Fruit fly (Drosophila melanogaster) whole organism, embryonic: ENCODE measurements around the gene CG11842.

ENCODE experiments used
- Atf-2 ChIP-seq: fragments of 200-800 bp; sonication (Bioruptor generic); optimal IDR thresholded peaks from 2 replicates; lab custom pipeline; 2016; ENCODE audit warnings: missing biosample characterization, missing genetic modification characterization
- BtbVII ChIP-seq: fragments of 200-800 bp; sonication (Bioruptor generic); optimal IDR thresholded peaks from 3 replicates; lab custom pipeline; 2017; ENCODE audit warnings: missing biosample characterization, mild to moderate bottlenecking, missing genetic modification characterization
- CG11093 ChIP-seq: fragments of 200-800 bp; sonication (Bioruptor generic); IDR thresholded peaks from 3 replicates; pipeline ENCODE4 v1.3.6; 2022; ENCODE audit warnings: missing biosample characterization, missing genetic modification characterization
- CG11560 ChIP-seq: fragments of 200-800 bp; sonication (Bioruptor generic); IDR thresholded peaks from 3 replicates; pipeline ENCODE4 v1.3.6; 2022; ENCODE audit warnings: missing biosample characterization, missing genetic modification characterization
- CG12219 ChIP-seq: fragments of 200-800 bp; sonication (Bioruptor generic); optimal IDR thresholded peaks from 3 replicates; lab custom pipeline; 2018; ENCODE audit warnings: missing biosample characterization, mild to moderate bottlenecking, missing genetic modification characterization
- CG12769 ChIP-seq: fragments of 200-800 bp; sonication (Bioruptor generic); optimal IDR thresholded peaks from 2 replicates; lab custom pipeline; 2019; ENCODE audit warnings: missing biosample characterization, mild to moderate bottlenecking, missing genetic modification characterization, moderate library complexity
- CG14014 ChIP-seq: fragments of 200-800 bp; sonication (Bioruptor generic); IDR thresholded peaks from 2 replicates; pipeline ENCODE4 v1.3.6; 2022; ENCODE audit warnings: missing biosample characterization, missing genetic modification characterization
- CG16863 ChIP-seq: fragments of 200-800 bp; sonication (Bioruptor generic); optimal IDR thresholded peaks from 3 replicates; lab custom pipeline; 2016; ENCODE audit warnings: missing biosample characterization, missing genetic modification characterization
- CG17186 ChIP-seq: fragments of 200-800 bp; sonication (Bioruptor generic); optimal IDR thresholded peaks from 3 replicates; lab custom pipeline; 2017; ENCODE audit warnings: missing biosample characterization, missing genetic modification reagents, missing genetic modification characterization
- CG17361 ChIP-seq: fragments of 200-800 bp; sonication (Bioruptor generic); IDR thresholded peaks from 3 replicates; pipeline ENCODE4 v1.3.6; 2022; ENCODE audit warnings: missing biosample characterization, missing genetic modification characterization
- CG18764 ChIP-seq: fragments of 200-800 bp; sonication (Bioruptor generic); optimal IDR thresholded peaks from 3 replicates; lab custom pipeline; 2016; ENCODE audit warnings: missing biosample characterization, missing genetic modification characterization
- CG2129 ChIP-seq: fragments of 200-800 bp; sonication (Bioruptor generic); IDR thresholded peaks from 2 replicates; pipeline ENCODE4 v1.3.6; 2022; ENCODE audit warnings: missing biosample characterization, missing genetic modification characterization; ENCODE audit not compliant: partially characterized antibody
- CG3065 ChIP-seq: fragments of 200-800 bp; sonication (Bioruptor generic); optimal IDR thresholded peaks from 2 replicates; lab custom pipeline; 2016; ENCODE audit warnings: missing biosample characterization, missing genetic modification characterization
- CG3163 ChIP-seq: fragments of 200-800 bp; sonication (Bioruptor generic); optimal IDR thresholded peaks from 3 replicates; lab custom pipeline; 2016; ENCODE audit warnings: missing biosample characterization, missing genetic modification characterization
- CG33213 ChIP-seq: fragments of 200-800 bp; sonication (Bioruptor generic); optimal IDR thresholded peaks from 3 replicates; lab custom pipeline; 2016; ENCODE audit warnings: missing biosample characterization, missing genetic modification characterization
- CG4282 ChIP-seq: fragments of 200-800 bp; sonication (Bioruptor generic); optimal IDR thresholded peaks from 2 replicates; lab custom pipeline; 2016; ENCODE audit warnings: missing biosample characterization, missing genetic modification characterization
- CG4707 ChIP-seq: fragments of 200-800 bp; sonication (Bioruptor generic); optimal IDR thresholded peaks from 2 replicates; lab custom pipeline; 2018; ENCODE audit warnings: missing biosample characterization, mild to moderate bottlenecking, missing genetic modification characterization, moderate library complexity
- CG5180 ChIP-seq: fragments of 200-800 bp; sonication (Bioruptor generic); optimal IDR thresholded peaks from 3 replicates; lab custom pipeline; 2017; ENCODE audit warnings: missing biosample characterization, missing genetic modification characterization, mild to moderate bottlenecking, moderate library complexity, missing genetic modification reagents
- CG6254 ChIP-seq: fragments of 200-800 bp; sonication (Bioruptor generic); optimal IDR thresholded peaks from 3 replicates; lab custom pipeline; 2017; ENCODE audit warnings: mild to moderate bottlenecking, missing biosample characterization, missing genetic modification reagents, missing genetic modification characterization
- CG6654 ChIP-seq: fragments of 200-800 bp; sonication (Bioruptor generic); optimal IDR thresholded peaks from 2 replicates; lab custom pipeline; 2017; ENCODE audit warnings: missing biosample characterization, mild to moderate bottlenecking, missing genetic modification characterization
- CG9797 ChIP-seq: fragments of 200-800 bp; sonication (Bioruptor generic); optimal IDR thresholded peaks from 3 replicates; lab custom pipeline; 2018; ENCODE audit warnings: missing biosample characterization, mild to moderate bottlenecking, missing genetic modification characterization
- CHES-1-like ChIP-seq: fragments of 200-800 bp; sonication (Bioruptor generic); optimal IDR thresholded peaks from 2 replicates; lab custom pipeline; 2016; ENCODE audit warnings: missing biosample characterization, missing genetic modification characterization
- Camta ChIP-seq: fragments of 200-800 bp; sonication (Bioruptor generic); optimal IDR thresholded peaks from 2 replicates; lab custom pipeline; 2016; ENCODE audit warnings: missing biosample characterization, missing genetic modification characterization
- CrebB ChIP-seq: fragments of 200-800 bp; sonication (Bioruptor generic); optimal IDR thresholded peaks from 3 replicates; lab custom pipeline; 2018; ENCODE audit warnings: missing biosample characterization, mild to moderate bottlenecking, missing genetic modification characterization
- Dek ChIP-seq: fragments of 200-800 bp; sonication (Bioruptor generic); optimal IDR thresholded peaks from 3 replicates; lab custom pipeline; 2019; ENCODE audit warnings: missing biosample characterization, mild to moderate bottlenecking, missing genetic modification characterization, moderate library complexity
- Dip3 ChIP-seq: fragments of 200-800 bp; sonication (Bioruptor generic); optimal IDR thresholded peaks from 3 replicates; lab custom pipeline; 2016; ENCODE audit warnings: missing biosample characterization, missing genetic modification characterization
- E2f1 ChIP-seq: fragments of 200-800 bp; sonication (Bioruptor generic); IDR thresholded peaks from 2 replicates; pipeline ENCODE4 v1.3.6; 2022; ENCODE audit warnings: missing biosample characterization, missing genetic modification characterization
- Mes4 ChIP-seq: fragments of 200-800 bp; sonication (Bioruptor generic); optimal IDR thresholded peaks from 2 replicates; lab custom pipeline; 2016; ENCODE audit warnings: missing biosample characterization, missing genetic modification characterization
- Myb ChIP-seq: fragments of 200-800 bp; sonication (Bioruptor generic); optimal IDR thresholded peaks from 2 replicates; lab custom pipeline; 2016; ENCODE audit warnings: missing biosample characterization, missing genetic modification characterization
- NC2β ChIP-seq: fragments of 200-800 bp; sonication (Bioruptor generic); optimal IDR thresholded peaks from 2 replicates; lab custom pipeline; 2016; ENCODE audit warnings: missing biosample characterization, missing genetic modification characterization
- Poxn ChIP-seq: fragments of 200-800 bp; sonication (Bioruptor generic); IDR thresholded peaks from 2 replicates; pipeline ENCODE4 v1.3.6; 2022; ENCODE audit warnings: missing biosample characterization, missing genetic modification characterization
- Six4 ChIP-seq: fragments of 200-800 bp; sonication (Bioruptor generic); optimal IDR thresholded peaks from 2 replicates; lab custom pipeline; 2016; ENCODE audit warnings: missing biosample characterization, missing genetic modification characterization
- Trl ChIP-seq, 3 experiments: fragments of >200 bp in 2 of 3; fragments of 200-800 bp in 1 of 3; sonication (Bioruptor generic) in 1 of 3; optimal IDR thresholded peaks; 2 replicates in 1 of 3; 3 replicates in 2 of 3; lab custom pipeline; 2016 to 2017; ENCODE audit warnings: missing biosample characterization in 1 of 3, missing genetic modification characterization in 1 of 3
- az2 ChIP-seq: fragments of 200-800 bp; sonication (Bioruptor generic); optimal IDR thresholded peaks from 3 replicates; lab custom pipeline; 2016; ENCODE audit warnings: missing biosample characterization, missing genetic modification characterization
- bab2 ChIP-seq: fragments of 200-800 bp; sonication (Bioruptor generic); optimal IDR thresholded peaks from 2 replicates; lab custom pipeline; 2016; ENCODE audit warnings: missing biosample characterization, missing genetic modification characterization
- chinmo ChIP-seq: fragments of 200-800 bp; sonication (Bioruptor generic); IDR thresholded peaks from 4 replicates; pipeline ENCODE4 v1.3.6; 2022; ENCODE audit warnings: missing biosample characterization, missing genetic modification characterization; ENCODE audit not compliant: partially characterized antibody
- fd96Cb ChIP-seq: fragments of 200-800 bp; sonication (Bioruptor generic); optimal IDR thresholded peaks from 2 replicates; lab custom pipeline; 2018; ENCODE audit warnings: missing biosample characterization, mild to moderate bottlenecking, missing genetic modification characterization, moderate library complexity
- gsb-n ChIP-seq: fragments of 200-800 bp; sonication (Bioruptor generic); optimal IDR thresholded peaks from 3 replicates; lab custom pipeline; 2018; ENCODE audit warnings: missing biosample characterization, mild to moderate bottlenecking, missing genetic modification characterization
- h ChIP-seq: fragments of >200 bp; optimal IDR thresholded peaks from 2 replicates; lab custom pipeline; 2017
- jing ChIP-seq: fragments of 200-800 bp; sonication (Bioruptor generic); optimal IDR thresholded peaks from 2 replicates; lab custom pipeline; 2018; ENCODE audit warnings: missing biosample characterization, mild to moderate bottlenecking, missing genetic modification characterization
- ken ChIP-seq: fragments of 200-800 bp; sonication (Bioruptor generic); IDR thresholded peaks from 3 replicates; pipeline ENCODE4 v1.3.6; 2022; ENCODE audit warnings: missing biosample characterization, missing genetic modification characterization
- klu ChIP-seq: fragments of 200-800 bp; sonication (Bioruptor generic); IDR thresholded peaks from 2 replicates; pipeline ENCODE4 v1.3.6; 2022; ENCODE audit warnings: missing biosample characterization, missing genetic modification characterization
- odd ChIP-seq: fragments of 200-800 bp; sonication (Bioruptor generic); optimal IDR thresholded peaks from 2 replicates; lab custom pipeline; 2017; ENCODE audit warnings: missing biosample characterization, mild to moderate bottlenecking, missing genetic modification characterization
- peb ChIP-seq: fragments of 200-800 bp; sonication (Bioruptor generic); IDR thresholded peaks from 2 replicates; pipeline ENCODE4 v1.3.6; 2022; ENCODE audit warnings: missing biosample characterization, missing genetic modification characterization
- sens-2 ChIP-seq: fragments of 200-800 bp; sonication (Bioruptor generic); IDR thresholded peaks from 2 replicates; pipeline ENCODE4 v1.3.6; 2022; ENCODE audit warnings: missing biosample characterization, missing genetic modification characterization
- sna ChIP-seq: fragments of 200-800 bp; sonication (Bioruptor generic); IDR thresholded peaks from 2 replicates; pipeline ENCODE4 v1.3.6; 2022; ENCODE audit warnings: missing biosample characterization, missing genetic modification characterization; ENCODE audit not compliant: partially characterized antibody
- tgo ChIP-seq: fragments of 200-800 bp; sonication (Bioruptor generic); IDR thresholded peaks from 3 replicates; pipeline ENCODE4 v1.3.6; 2022; ENCODE audit warnings: missing biosample characterization, missing genetic modification characterization
- tna ChIP-seq: fragments of 200-800 bp; sonication (Bioruptor generic); IDR thresholded peaks from 2 replicates; pipeline ENCODE4 v1.3.6; 2022; ENCODE audit warnings: missing biosample characterization, missing genetic modification characterization; ENCODE audit not compliant: partially characterized antibody
- zen2 ChIP-seq: fragments of 200-800 bp; sonication (Bioruptor generic); IDR thresholded peaks from 3 replicates; pipeline ENCODE4 v1.3.6; 2022; ENCODE audit warnings: missing biosample characterization, missing genetic modification characterization; ENCODE audit not compliant: partially characterized antibody
- zf30C ChIP-seq: fragments of 200-800 bp; sonication (Bioruptor generic); optimal IDR thresholded peaks from 3 replicates; lab custom pipeline; 2018; ENCODE audit warnings: missing biosample characterization, mild to moderate bottlenecking, missing genetic modification characterization

CG11842 gene

dm6 chr3R:29038960-29039581, 13.4 kb upstream of the CG11842 start, which contains the start of the genes Slu7 and Pkc98E (continued):
- peak; percentile 31; the same call in 1 of the 3 replicates for TF ChIP-seq tgo (GFP tag; lab: Robert Waterston, UW)
- TF ChIP-seq CG17361, result peak; percentile 14; the same call in 2 of the 3 replicates
- no peak for TF ChIP-seq Six4 (GFP tag; lab: Kevin White, UChicago)
- no peak for TF ChIP-seq Trl (optimal IDR thresholded peaks at IDR 0.05; lab: Kevin White, UChicago)
- TF ChIP-seq Trl (GFP tag; optimal IDR thresholded peaks at IDR 0.05; lab: Kevin White, UChicago), result peak; percentile 77
- TF ChIP-seq odd (GFP tag; lab: Kevin White, UChicago), result no peak
- TF ChIP-seq CG33213 (GFP tag; lab: Kevin White, UChicago), result peak; percentile 59
- no peak for TF ChIP-seq CG17186 (GFP tag; lab: Kevin White, UChicago)
- 0 out of 2 replicates have a peak, but pooled peaks have one; percentile 32 for TF ChIP-seq CG14014 (GFP tag; lab: Robert Waterston, UW)
- TF ChIP-seq CG11093 (GFP tag; lab: Robert Waterston, UW), result no peak
- TF ChIP-seq CG6254 (GFP tag; lab: Kevin White, UChicago), result no peak
- TF ChIP-seq Dip3 (GFP tag; lab: Kevin White, UChicago), result peak; percentile 73
- TF ChIP-seq h (lab: Kevin White, UChicago), result no peak
- TF ChIP-seq CG16863 (GFP tag; lab: Kevin White, UChicago), result no peak
- TF ChIP-seq chinmo (GFP tag; lab: Robert Waterston, UW), result peak; percentile 91; the same call in 3 of the 4 replicates
- peak; percentile 13 for TF ChIP-seq CG9797 (GFP tag; lab: Kevin White, UChicago)
- no peak for TF ChIP-seq Poxn (GFP tag; lab: Robert Waterston, UW)
- TF ChIP-seq CG4707 (GFP tag; lab: Kevin White, UChicago), result no peak
- no peak for TF ChIP-seq peb
- TF ChIP-seq az2 (GFP tag; lab: Kevin White, UChicago), result no peak
- peak; percentile 62 for TF ChIP-seq CG2129 (GFP tag; lab: Robert Waterston, UW)
- TF ChIP-seq CG18764 (GFP tag; lab: Kevin White, UChicago), result peak; percentile 19
- peak; percentile 43 for TF ChIP-seq Myb
- TF ChIP-seq CG4282 (GFP tag; lab: Kevin White, UChicago), result peak; percentile 53
- TF ChIP-seq sens-2 (GFP tag; lab: Robert Waterston, UW), result no peak
- peak; percentile 42 for TF ChIP-seq CrebB (tag; lab: Kevin White, UChicago)
- no peak for TF ChIP-seq jing
- peak; percentile 26 for TF ChIP-seq Dek (tag; lab: Kevin White, UChicago)
- TF ChIP-seq fd96Cb (tag; lab: Kevin White, UChicago), result no peak
- peak; percentile 37 for TF ChIP-seq NC2β (GFP tag; lab: Kevin White, UChicago)
- no peak for TF ChIP-seq CG11560 (tag; lab: Robert Waterston, UW)
- TF ChIP-seq zen2, result peak; percentile 81
- TF ChIP-seq gsb-n (tag; lab: Kevin White, UChicago), result no peak
- TF ChIP-seq CG5180 (GFP tag; lab: Kevin White, UChicago), result no peak
- TF ChIP-seq Atf-2, result no peak
- TF ChIP-seq Mes4, result peak; percentile 64
- peak; percentile 66 for TF ChIP-seq CHES-1-like (GFP tag; lab: Kevin White, UChicago)
- no peak for TF ChIP-seq CG12219 (GFP tag; lab: Kevin White, UChicago)
- no peak for TF ChIP-seq CG12769 (tag; lab: Kevin White, UChicago)
- no peak for TF ChIP-seq zf30C (GFP tag; lab: Kevin White, UChicago)
- no peak for TF ChIP-seq CG3163
- no peak for TF ChIP-seq CG3065 (GFP tag; lab: Kevin White, UChicago)
- peak; percentile 39 for TF ChIP-seq Camta (GFP tag; lab: Kevin White, UChicago)
- TF ChIP-seq E2f1 (GFP tag; lab: Robert Waterston, UW), result 0 out of 2 replicates have a peak, but pooled peaks have one; percentile 18
- peak; percentile 82 for TF ChIP-seq tna (GFP tag; lab: Robert Waterston, UW)
- peak; percentile 82; the same call in 2 of the 3 replicates for TF ChIP-seq ken (GFP tag; lab: Robert Waterston, UW)
- no peak for TF ChIP-seq klu (GFP tag; lab: Robert Waterston, UW)
- TF ChIP-seq bab2 (GFP tag; lab: Kevin White, UChicago), result peak; percentile 60
- TF ChIP-seq CG6654, result no peak
- TF ChIP-seq BtbVII (GFP tag; lab: Kevin White, UChicago), result no peak
- TF ChIP-seq sna (GFP tag; lab: Robert Waterston, UW), result peak; percentile 82
